Worm (Caenorhabditis elegans): ENCODE data around the gene cyp-33C9.

DNA sequence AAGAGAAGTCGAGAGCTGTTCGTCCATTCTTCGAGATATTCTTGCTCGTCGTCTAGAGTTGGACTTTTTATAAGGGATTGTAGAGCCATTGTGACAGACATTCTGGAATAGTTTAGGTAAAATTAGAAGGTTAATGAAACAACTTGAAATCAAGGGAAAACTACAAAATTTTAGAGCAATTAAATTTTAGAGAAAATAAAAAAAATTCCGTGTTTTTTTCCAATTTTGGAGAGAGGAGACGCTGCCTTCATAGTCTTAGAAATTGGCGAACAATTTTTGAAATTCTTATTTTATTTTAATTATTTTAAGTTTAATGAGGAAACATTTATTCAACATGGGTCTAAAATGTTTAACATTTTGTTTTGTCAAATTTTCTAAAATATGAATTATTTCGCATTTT, 22.8 kb downstream of the cyp-33C9 start, which contains the start of gene C50H11.13:
- TF ChIP-seq nhr-237 (tag; optimal IDR thresholded peaks at IDR 0.05) (no peak), lin-13 (tag; optimal IDR thresholded peaks at IDR 0.05) (no peak), elt-1 (tag; optimal IDR thresholded peaks at IDR 0.05; ENCODE audit: borderline replicate concordance, insufficient read depth) (no peak), blmp-1 (tag; optimal IDR thresholded peaks at IDR 0.05) (no peak), unc-62 (GFP tag; optimal IDR thresholded peaks at IDR 0.05) (no peak), ceh-83 (GFP tag; optimal IDR thresholded peaks at IDR 0.05) (no peak), nhr-2 (tag; optimal IDR thresholded peaks at IDR 0.05) (no peak), lsy-2 (tag; optimal IDR thresholded peaks at IDR 0.05) (no peak), ces-1 (GFP tag; optimal IDR thresholded peaks at IDR 0.05) (no peak), mls-2 (tag; optimal IDR thresholded peaks at IDR 0.05) (no peak), drap-1 (GFP tag; optimal IDR thresholded peaks at IDR 0.05) (no peak), nhr-76 (tag; optimal IDR thresholded peaks at IDR 0.05) (no peak)

Data from whole organism, mixed stage, embryonic.